Fruit fly (Drosophila melanogaster) whole organism, embryonic: ENCODE measurements around the gene CG8236.
A peak's percentile ranks its signal among the peaks of the same experiment; 100 is the strongest.

Experiments used
- CG10209 ChIP-seq: fragments of 200-800 bp; sonication (Bioruptor generic); optimal IDR thresholded peaks from 3 replicates; lab custom pipeline; 2017; ENCODE audit warnings: missing biosample characterization, mild to moderate bottlenecking, missing genetic modification characterization, missing genetic modification reagents
- CG11456 ChIP-seq: fragments of 200-800 bp; sonication (Bioruptor generic); IDR thresholded peaks from 3 replicates; pipeline ENCODE4 v1.3.6; 2022; ENCODE audit warnings: missing biosample characterization, missing genetic modification characterization
- CG11560 ChIP-seq: fragments of 200-800 bp; sonication (Bioruptor generic); IDR thresholded peaks from 3 replicates; pipeline ENCODE4 v1.3.6; 2022; ENCODE audit warnings: missing biosample characterization, missing genetic modification characterization
- CG12942 ChIP-seq: fragments of 200-800 bp; sonication (Bioruptor generic); optimal IDR thresholded peaks from 3 replicates; lab custom pipeline; 2016; ENCODE audit warnings: missing biosample characterization, missing genetic modification characterization
- CG13296 ChIP-seq: fragments of 200-800 bp; sonication (Bioruptor generic); optimal IDR thresholded peaks from 3 replicates; lab custom pipeline; 2018; ENCODE audit warnings: missing biosample characterization, mild to moderate bottlenecking, missing genetic modification characterization
- CG14860 ChIP-seq: fragments of 200-800 bp; sonication (Bioruptor generic); IDR thresholded peaks from 3 replicates; pipeline ENCODE4 v1.3.6; 2022; ENCODE audit warnings: missing biosample characterization, missing genetic modification characterization; ENCODE audit not compliant: partially characterized antibody
- CG14965 ChIP-seq: fragments of 200-800 bp; sonication (Bioruptor generic); optimal IDR thresholded peaks from 2 replicates; lab custom pipeline; 2016; ENCODE audit warnings: missing biosample characterization, missing genetic modification characterization, borderline replicate concordance
- CG16815 ChIP-seq: fragments of 200-800 bp; sonication (Bioruptor generic); optimal IDR thresholded peaks from 3 replicates; lab custom pipeline; 2017; ENCODE audit warnings: missing biosample characterization, mild to moderate bottlenecking, missing genetic modification characterization
- CG17186 ChIP-seq: fragments of 200-800 bp; sonication (Bioruptor generic); optimal IDR thresholded peaks from 3 replicates; lab custom pipeline; 2017; ENCODE audit warnings: missing biosample characterization, missing genetic modification reagents, missing genetic modification characterization
- CG1832 ChIP-seq: fragments of 200-800 bp; sonication (Bioruptor generic); optimal IDR thresholded peaks from 2 replicates; lab custom pipeline; 2017; ENCODE audit warnings: missing biosample characterization, mild to moderate bottlenecking, missing genetic modification characterization, inconsistent platforms
- CG30431 ChIP-seq: fragments of 200-800 bp; sonication (Bioruptor generic); optimal IDR thresholded peaks from 2 replicates; lab custom pipeline; 2017; ENCODE audit warnings: missing biosample characterization, missing genetic modification characterization
- CG33557 ChIP-seq: fragments of 200-800 bp; sonication (Bioruptor generic); optimal IDR thresholded peaks from 2 replicates; lab custom pipeline; 2019; ENCODE audit warnings: missing biosample characterization, mild to moderate bottlenecking, missing genetic modification characterization, moderate library complexity
- CG34376 ChIP-seq: fragments of 200-800 bp; sonication (Bioruptor generic); optimal IDR thresholded peaks from 2 replicates; lab custom pipeline; 2018; ENCODE audit warnings: missing biosample characterization, mild to moderate bottlenecking, missing genetic modification characterization
- CG34422 ChIP-seq: fragments of 200-800 bp; sonication (Bioruptor generic); IDR thresholded peaks from 3 replicates; pipeline ENCODE4 v1.3.6; 2022; ENCODE audit warnings: missing biosample characterization, missing genetic modification characterization
- CG3847 ChIP-seq: fragments of 200-800 bp; sonication (Bioruptor generic); IDR thresholded peaks from 2 replicates; pipeline ENCODE4 v1.3.6; 2022; ENCODE audit warnings: missing biosample characterization, missing genetic modification characterization
- CG6854 ChIP-seq: fragments of 200-800 bp; sonication (Bioruptor generic); optimal IDR thresholded peaks from 3 replicates; lab custom pipeline; 2017; ENCODE audit warnings: missing biosample characterization, mild to moderate bottlenecking, missing genetic modification characterization
- CG7963 ChIP-seq: fragments of 200-800 bp; sonication (Bioruptor generic); IDR thresholded peaks from 3 replicates; pipeline ENCODE4 v1.3.6; 2022; ENCODE audit warnings: missing biosample characterization, missing genetic modification characterization; ENCODE audit not compliant: partially characterized antibody
- Camta ChIP-seq: fragments of 200-800 bp; sonication (Bioruptor generic); optimal IDR thresholded peaks from 2 replicates; lab custom pipeline; 2016; ENCODE audit warnings: missing biosample characterization, missing genetic modification characterization
- Chrac-16 ChIP-seq: fragments of 200-800 bp; sonication (Bioruptor generic); optimal IDR thresholded peaks from 3 replicates; lab custom pipeline; 2016; ENCODE audit warnings: missing biosample characterization, missing genetic modification characterization
- CrebB ChIP-seq: fragments of 200-800 bp; sonication (Bioruptor generic); optimal IDR thresholded peaks from 3 replicates; lab custom pipeline; 2018; ENCODE audit warnings: missing biosample characterization, mild to moderate bottlenecking, missing genetic modification characterization
- Dek ChIP-seq: fragments of 200-800 bp; sonication (Bioruptor generic); optimal IDR thresholded peaks from 3 replicates; lab custom pipeline; 2019; ENCODE audit warnings: missing biosample characterization, mild to moderate bottlenecking, missing genetic modification characterization, moderate library complexity
- Drgx ChIP-seq: fragments of 200-800 bp; sonication (Bioruptor generic); IDR thresholded peaks from 2 replicates; pipeline ENCODE4 v1.3.6; 2022; ENCODE audit warnings: missing biosample characterization, missing genetic modification characterization
- Eip74EF ChIP-seq, 2 experiments: fragments of 200-800 bp in 1 of 2; fragments of >200 bp in 1 of 2; sonication (Bioruptor generic) in 1 of 2; optimal IDR thresholded peaks; 2 replicates each; lab custom pipeline; 2017 to 2019; ENCODE audit warnings: missing biosample characterization in 2 of 2, missing genetic modification characterization in 2 of 2, mild to moderate bottlenecking in 1 of 2, moderate library complexity in 1 of 2
- Hr78 ChIP-seq, 2 experiments: fragments of 200-800 bp in 1 of 2; fragments of >200 bp in 1 of 2; sonication (Bioruptor generic) in 1 of 2; optimal IDR thresholded peaks; 2 replicates each; lab custom pipeline; 2017 to 2019; ENCODE audit warnings: missing biosample characterization in 2 of 2, missing genetic modification characterization in 2 of 2, mild to moderate bottlenecking in 1 of 2, moderate library complexity in 1 of 2
- Jarid2 ChIP-seq: fragments of 200-800 bp; sonication (Bioruptor generic); optimal IDR thresholded peaks from 3 replicates; lab custom pipeline; 2017; ENCODE audit warnings: mild to moderate bottlenecking, missing biosample characterization, missing genetic modification reagents, missing genetic modification characterization
- Lim3 ChIP-seq: fragments of 200-800 bp; sonication (Bioruptor generic); IDR thresholded peaks from 2 replicates; pipeline ENCODE4 v1.3.6; 2022; ENCODE audit warnings: missing biosample characterization, missing genetic modification characterization
- NK7.1 ChIP-seq: fragments of 200-800 bp; sonication (Bioruptor generic); optimal IDR thresholded peaks from 3 replicates; lab custom pipeline; 2016; ENCODE audit warnings: missing biosample characterization, missing genetic modification characterization
- Ptx1 ChIP-seq: fragments of 200-800 bp; sonication (Bioruptor generic); IDR thresholded peaks from 2 replicates; pipeline ENCODE4 v1.3.6; 2022; ENCODE audit warnings: missing biosample characterization, missing genetic modification characterization
- Sox100B ChIP-seq: fragments of 200-800 bp; sonication (Bioruptor generic); optimal IDR thresholded peaks from 3 replicates; lab custom pipeline; 2018; ENCODE audit warnings: missing biosample characterization, mild to moderate bottlenecking, missing genetic modification characterization
- Ssrp ChIP-seq: fragments of 200-800 bp; sonication (Bioruptor generic); optimal IDR thresholded peaks from 2 replicates; lab custom pipeline; 2018; ENCODE audit warnings: missing biosample characterization, mild to moderate bottlenecking, missing genetic modification characterization, moderate library complexity
- amos ChIP-seq: fragments of 200-800 bp; sonication (Bioruptor generic); IDR thresholded peaks from 2 replicates; pipeline ENCODE4 v1.3.6; 2022; ENCODE audit warnings: missing biosample characterization, missing genetic modification characterization; ENCODE audit not compliant: partially characterized antibody
- bowl ChIP-seq: fragments of 200-800 bp; sonication (Bioruptor generic); IDR thresholded peaks from 2 replicates; pipeline ENCODE4 v1.3.6; 2022; ENCODE audit warnings: missing biosample characterization, missing genetic modification characterization
- cad ChIP-seq: fragments of >200 bp; optimal IDR thresholded peaks from 2 replicates; lab custom pipeline; 2017; ENCODE audit warnings: missing biosample characterization, missing genetic modification characterization
- chif ChIP-seq, 2 experiments: fragments of 200-800 bp; sonication (Bioruptor generic); optimal IDR thresholded peaks; 3 replicates each; lab custom pipeline; 2016; ENCODE audit warnings: missing biosample characterization in 2 of 2, missing genetic modification characterization in 2 of 2
- chm ChIP-seq: fragments of 200-800 bp; sonication (Bioruptor generic); IDR thresholded peaks from 2 replicates; pipeline ENCODE4 v1.3.6; 2022; ENCODE audit warnings: missing biosample characterization, missing genetic modification characterization
- gsb ChIP-seq: fragments of 200-800 bp; sonication (Bioruptor generic); IDR thresholded peaks from 2 replicates; pipeline ENCODE4 v1.3.6; 2022; ENCODE audit warnings: missing biosample characterization, missing genetic modification characterization
- lola ChIP-seq, 3 experiments: fragments of >200 bp in 2 of 3; fragments of 200-800 bp in 1 of 3; sonication (Bioruptor generic) in 1 of 3; optimal IDR thresholded peaks; 2 replicates each; lab custom pipeline; 2017 to 2019; ENCODE audit warnings: missing biosample characterization in 3 of 3, missing genetic modification characterization in 3 of 3, mild to moderate bottlenecking in 1 of 3, moderate library complexity in 1 of 3
- mam ChIP-seq: fragments of 200-800 bp; sonication (Bioruptor generic); optimal IDR thresholded peaks from 3 replicates; lab custom pipeline; 2016; ENCODE audit warnings: missing biosample characterization, missing genetic modification characterization
- nau ChIP-seq: fragments of 200-800 bp; sonication (Bioruptor generic); optimal IDR thresholded peaks from 3 replicates; lab custom pipeline; 2017; ENCODE audit warnings: missing biosample characterization, mild to moderate bottlenecking, missing genetic modification characterization, missing genetic modification reagents
- nerfin-2 ChIP-seq: fragments of 200-800 bp; sonication (Bioruptor generic); IDR thresholded peaks from 2 replicates; pipeline ENCODE4 v1.3.6; 2022; ENCODE audit warnings: missing biosample characterization, missing genetic modification characterization; ENCODE audit not compliant: partially characterized antibody
- nmo ChIP-seq: fragments of 200-800 bp; sonication (Bioruptor generic); optimal IDR thresholded peaks from 2 replicates; lab custom pipeline; 2018; ENCODE audit warnings: missing biosample characterization, mild to moderate bottlenecking, missing genetic modification characterization, moderate library complexity
- org-1 ChIP-seq: fragments of 200-800 bp; sonication (Bioruptor generic); optimal IDR thresholded peaks from 2 replicates; lab custom pipeline; 2017; ENCODE audit warnings: missing biosample characterization, missing genetic modification characterization
- p53 ChIP-seq: fragments of 200-800 bp; sonication (Bioruptor generic); optimal IDR thresholded peaks from 2 replicates; lab custom pipeline; 2016; ENCODE audit warnings: missing biosample characterization, missing genetic modification characterization
- phol ChIP-seq: fragments of 200-800 bp; sonication (Bioruptor generic); optimal IDR thresholded peaks from 3 replicates; lab custom pipeline; 2018; ENCODE audit warnings: missing biosample characterization, mild to moderate bottlenecking, missing genetic modification characterization, moderate library complexity
- sd ChIP-seq: fragments of 200-800 bp; sonication (Bioruptor generic); optimal IDR thresholded peaks from 3 replicates; lab custom pipeline; 2018; ENCODE audit warnings: missing biosample characterization, mild to moderate bottlenecking, missing genetic modification characterization, moderate library complexity
- sr ChIP-seq: fragments of 200-800 bp; sonication (Bioruptor generic); IDR thresholded peaks from 3 replicates; pipeline ENCODE4 v1.3.6; 2022; ENCODE audit warnings: missing biosample characterization, missing genetic modification characterization
- vnd ChIP-seq: fragments of 200-800 bp; sonication (Bioruptor generic); IDR thresholded peaks from 3 replicates; pipeline ENCODE4 v1.3.6; 2022; ENCODE audit warnings: missing biosample characterization, missing genetic modification characterization; ENCODE audit not compliant: partially characterized antibody
- wdn ChIP-seq: fragments of 200-800 bp; sonication (Bioruptor generic); IDR thresholded peaks from 2 replicates; pipeline ENCODE4 v1.3.6; 2022; ENCODE audit warnings: missing biosample characterization, missing genetic modification characterization

Gene CG8236

DNA sequence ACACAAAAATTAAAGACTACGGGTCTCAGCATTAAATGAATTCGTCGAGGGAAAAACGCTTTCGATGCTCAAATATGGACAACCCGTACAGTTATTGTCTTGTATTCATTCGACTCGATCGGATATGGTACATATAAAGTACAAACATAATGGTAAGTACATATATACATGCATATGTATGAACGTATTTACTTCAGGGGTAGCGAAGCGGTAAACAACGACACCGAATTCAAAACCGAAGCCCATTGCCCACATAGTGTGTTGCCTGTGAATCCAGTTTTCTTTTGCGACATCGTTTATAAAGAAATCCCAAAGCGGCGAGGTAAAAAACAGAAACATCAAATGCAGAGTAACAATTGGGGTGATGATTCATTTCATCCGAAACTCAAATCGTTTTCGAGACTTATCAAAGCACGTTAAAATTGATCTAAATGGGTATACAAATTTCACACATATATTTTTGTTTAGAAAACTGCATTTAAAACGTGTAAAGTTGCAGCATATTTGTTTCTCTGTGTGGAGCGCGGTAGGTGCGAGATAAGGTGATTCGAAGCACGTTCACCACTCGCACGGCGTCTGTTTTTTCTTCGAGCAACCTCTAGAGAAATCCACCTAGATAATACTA is 43.3 kb downstream of the CG8236 start (continued):
- TF ChIP-seq Dek (tag; lab: Kevin White, UChicago) = no peak
- no peak for TF ChIP-seq Jarid2 (GFP tag; lab: Kevin White, UChicago)
- TF ChIP-seq Lim3 = no peak
- TF ChIP-seq mam (GFP tag; lab: Kevin White, UChicago) = peak; percentile 28
- no peak for TF ChIP-seq CG7963 (GFP tag; lab: Robert Waterston, UW)
- TF ChIP-seq CG34376 (GFP tag; lab: Kevin White, UChicago) = no peak
- TF ChIP-seq nau (GFP tag; lab: Kevin White, UChicago) = peak; percentile 43
- TF ChIP-seq Sox100B (GFP tag; lab: Kevin White, UChicago) = no peak
- TF ChIP-seq CG10209 (GFP tag; lab: Kevin White, UChicago) = no peak
- TF ChIP-seq Ptx1 = peak; percentile 71
- no peak for TF ChIP-seq CG17186 (GFP tag; lab: Kevin White, UChicago)
- TF ChIP-seq CG14860 (GFP tag; lab: Robert Waterston, UW) = no peak
- no peak for TF ChIP-seq CG3847
- TF ChIP-seq chm (GFP tag; lab: Robert Waterston, UW) = peak; percentile 73; the same call in 1 of the 2 replicates
- no peak for TF ChIP-seq Chrac-16 (GFP tag; lab: Kevin White, UChicago)
- no peak for TF ChIP-seq sr
- 0 out of 2 replicates have a peak, but pooled peaks have one; percentile 24 for TF ChIP-seq wdn (GFP tag; lab: Robert Waterston, UW)
- TF ChIP-seq CG34422 (GFP tag; lab: Robert Waterston, UW) = peak; percentile 48; the same call in 2 of the 3 replicates
- TF ChIP-seq bowl (GFP tag; lab: Robert Waterston, UW) = no peak
- peak; percentile 53 for TF ChIP-seq nmo
- TF ChIP-seq CG33557 (GFP tag; lab: Kevin White, UChicago) = no peak
- no peak; the same call in 1 of the 2 replicates for TF ChIP-seq amos
- no peak for TF ChIP-seq CrebB (tag; lab: Kevin White, UChicago)
- peak; percentile 59 for TF ChIP-seq org-1 (GFP tag; lab: Kevin White, UChicago)
- TF ChIP-seq nerfin-2 (GFP tag; lab: Robert Waterston, UW) = no peak
- no peak for TF ChIP-seq cad (GFP tag; lab: Kevin White, UChicago)
- TF ChIP-seq lola (GFP tag; optimal IDR thresholded peaks at IDR 0.05; lab: Kevin White, UChicago) = peak in 1 of 3 experiments; percentile 16
- no peak for TF ChIP-seq gsb
- no peak for TF ChIP-seq CG1832
- peak; percentile 42 for TF ChIP-seq CG14965 (GFP tag; lab: Kevin White, UChicago)
- no peak for TF ChIP-seq Eip74EF (GFP tag; optimal IDR thresholded peaks at IDR 0.05; lab: Kevin White, UChicago)
- TF ChIP-seq CG13296 = peak; percentile 40
- peak in 1 of 2 experiments; percentile 38 for TF ChIP-seq chif (GFP tag; optimal IDR thresholded peaks at IDR 0.05; lab: Kevin White, UChicago)
- TF ChIP-seq p53 (GFP tag; lab: Kevin White, UChicago) = no peak
- peak; percentile 7 for TF ChIP-seq CG12942
- TF ChIP-seq NK7.1 = no peak
- peak; percentile 32 for TF ChIP-seq phol (tag; lab: Kevin White, UChicago)
- TF ChIP-seq sd (tag; lab: Kevin White, UChicago) = no peak
- peak; percentile 40 for TF ChIP-seq Camta
- no peak for TF ChIP-seq CG11560 (tag; lab: Robert Waterston, UW)
- no peak for TF ChIP-seq vnd (GFP tag; lab: Robert Waterston, UW)
- TF ChIP-seq CG30431 (GFP tag; lab: Kevin White, UChicago) = peak; percentile 19
- peak; percentile 19 for TF ChIP-seq Ssrp
- no peak for TF ChIP-seq CG6854
- peak in 1 of 2 experiments; percentile 36 for TF ChIP-seq Hr78 (GFP tag; optimal IDR thresholded peaks at IDR 0.05; lab: Kevin White, UChicago)
- peak; percentile 94 for TF ChIP-seq Drgx (GFP tag; lab: Robert Waterston, UW)
- TF ChIP-seq CG11456 (GFP tag; lab: Robert Waterston, UW) = no peak
- no peak for TF ChIP-seq CG16815
